Worm (Caenorhabditis elegans) whole organism, L3 larva: ENCODE data around the gene lgc-53.

ENCODE experiments used
- R02D3.7 ChIP-seq: fragments of 150-350 bp; optimal IDR thresholded peaks from 2 replicates; lab custom pipeline; 2014; ENCODE audit warnings: missing biosample characterization, missing genetic modification characterization
- ZK546.5 ChIP-seq: sonication (generic microtip); optimal IDR thresholded peaks from 2 replicates; lab custom pipeline; 2017; ENCODE audit warnings: missing biosample characterization, missing genetic modification characterization
- aly-2 ChIP-seq: fragments of 150-350 bp; optimal IDR thresholded peaks from 2 replicates; lab custom pipeline; 2014; ENCODE audit warnings: missing biosample characterization, missing genetic modification characterization
- ceh-16 ChIP-seq: sonication (generic microtip); optimal IDR thresholded peaks from 2 replicates; lab custom pipeline; 2017; ENCODE audit warnings: missing biosample characterization, missing genetic modification characterization
- ceh-28 ChIP-seq: fragments of 150-350 bp; optimal IDR thresholded peaks from 2 replicates; lab custom pipeline; 2014; ENCODE audit warnings: missing biosample characterization, missing genetic modification reagents, missing genetic modification characterization
- ceh-82 ChIP-seq: fragments of 150-350 bp; optimal IDR thresholded peaks from 2 replicates; lab custom pipeline; 2014; ENCODE audit warnings: missing biosample characterization, missing genetic modification characterization
- egl-5 ChIP-seq: fragments of 150-350 bp; optimal IDR thresholded peaks from 2 replicates; lab custom pipeline; 2017; ENCODE audit warnings: missing biosample characterization, missing genetic modification reagents, missing genetic modification characterization, inconsistent platforms
- elt-1 ChIP-seq: fragments of 150-350 bp; optimal IDR thresholded peaks from 2 replicates; lab custom pipeline; 2014; ENCODE audit warnings: missing biosample characterization, missing genetic modification characterization
- elt-2 ChIP-seq: sonication (generic microtip); optimal IDR thresholded peaks from 2 replicates; lab custom pipeline; 2016; ENCODE audit warnings: missing genetic modification reagents, mild to moderate bottlenecking, missing genetic modification characterization, missing compliant biosample characterization
- fkh-10 ChIP-seq: sonication (generic microtip); optimal IDR thresholded peaks from 2 replicates; lab custom pipeline; 2017; ENCODE audit warnings: missing biosample characterization, missing genetic modification reagents, missing genetic modification characterization
- fos-1 ChIP-seq: fragments of 150-350 bp; optimal IDR thresholded peaks from 2 replicates; lab custom pipeline; 2014; ENCODE audit warnings: missing biosample characterization, missing genetic modification characterization
- hmg-11 ChIP-seq: sonication (generic microtip); optimal IDR thresholded peaks from 2 replicates; lab custom pipeline; 2016; ENCODE audit warnings: missing genetic modification characterization, missing compliant biosample characterization
- lin-15B ChIP-seq: fragments of 150-350 bp; optimal IDR thresholded peaks from 2 replicates; lab custom pipeline; 2014; ENCODE audit warnings: missing biosample characterization, missing genetic modification characterization
- lin-39 ChIP-seq: fragments of 150-350 bp; optimal IDR thresholded peaks from 2 replicates; lab custom pipeline; 2018; ENCODE audit warnings: missing biosample characterization, missing genetic modification reagents, missing genetic modification characterization
- lsy-12 ChIP-seq: sonication (generic microtip); optimal IDR thresholded peaks from 2 replicates; lab custom pipeline; 2016; ENCODE audit warnings: mild to moderate bottlenecking, missing genetic modification characterization, missing compliant biosample characterization
- mml-1 ChIP-seq: fragments of 150-350 bp; sonication (generic microtip); optimal IDR thresholded peaks from 3 replicates; lab custom pipeline; 2014; ENCODE audit warnings: missing biosample characterization, missing genetic modification characterization
- nfya-1 ChIP-seq: sonication (generic microtip); optimal IDR thresholded peaks from 2 replicates; lab custom pipeline; 2017; ENCODE audit warnings: missing genetic modification characterization, mild to moderate bottlenecking, missing compliant biosample characterization, antibody characterized with exemption, moderate library complexity; ENCODE audit not compliant: insufficient read depth
- nhr-11 ChIP-seq: fragments of 150-350 bp; optimal IDR thresholded peaks from 2 replicates; lab custom pipeline; 2014; ENCODE audit warnings: missing biosample characterization, missing genetic modification characterization
- nhr-12 ChIP-seq: fragments of 150-350 bp; optimal IDR thresholded peaks from 2 replicates; lab custom pipeline; 2014; ENCODE audit warnings: missing biosample characterization, missing genetic modification characterization
- nhr-237 ChIP-seq: fragments of 150-350 bp; optimal IDR thresholded peaks from 2 replicates; lab custom pipeline; 2014; ENCODE audit warnings: missing biosample characterization, missing genetic modification characterization
- nhr-25 ChIP-seq: sonication (generic microtip); optimal IDR thresholded peaks from 2 replicates; lab custom pipeline; 2017; ENCODE audit warnings: missing biosample characterization, missing genetic modification characterization
- nhr-28 ChIP-seq: fragments of 150-350 bp; optimal IDR thresholded peaks from 2 replicates; lab custom pipeline; 2014; ENCODE audit warnings: missing biosample characterization, missing genetic modification characterization
- nhr-43 ChIP-seq: sonication (generic microtip); optimal IDR thresholded peaks from 2 replicates; lab custom pipeline; 2016; ENCODE audit warnings: mild to moderate bottlenecking, missing genetic modification characterization, missing compliant biosample characterization; ENCODE audit not compliant: poor library complexity, severe bottlenecking
- nhr-76 ChIP-seq: fragments of 150-350 bp; sonication (generic microtip); optimal IDR thresholded peaks from 5 replicates; lab custom pipeline; 2014; ENCODE audit warnings: missing biosample characterization, missing genetic modification characterization
- nhr-77 ChIP-seq: fragments of 150-350 bp; optimal IDR thresholded peaks from 2 replicates; lab custom pipeline; 2014; ENCODE audit warnings: missing biosample characterization, missing genetic modification characterization
- pha-4 ChIP-seq: fragments of 150-350 bp; optimal IDR thresholded peaks from 2 replicates; lab custom pipeline; 2014; ENCODE audit warnings: missing biosample characterization, missing genetic modification reagents, missing genetic modification characterization
- sea-2 ChIP-seq: fragments of 150-350 bp; sonication (generic microtip); optimal IDR thresholded peaks from 4 replicates; lab custom pipeline; 2014; ENCODE audit warnings: missing biosample characterization, missing genetic modification reagents, missing genetic modification characterization
- skn-1 ChIP-seq: fragments of 150-350 bp; optimal IDR thresholded peaks from 2 replicates; lab custom pipeline; 2014; ENCODE audit warnings: missing biosample characterization, missing genetic modification characterization
- snpc-4 ChIP-seq: fragments of 150-350 bp; optimal IDR thresholded peaks from 2 replicates; lab custom pipeline; 2014; ENCODE audit warnings: missing biosample characterization, missing genetic modification characterization
- tbx-2 ChIP-seq: sonication (generic microtip); optimal IDR thresholded peaks from 2 replicates; lab custom pipeline; 2016; ENCODE audit warnings: mild to moderate bottlenecking, missing genetic modification characterization, missing compliant biosample characterization
- unc-39 ChIP-seq: sonication (generic microtip); optimal IDR thresholded peaks from 4 replicates; lab custom pipeline; 2017; ENCODE audit warnings: missing biosample characterization, missing genetic modification characterization
- unc-62 ChIP-seq: fragments of 150-350 bp; sonication (generic microtip); optimal IDR thresholded peaks from 4 replicates; lab custom pipeline; 2014; ENCODE audit warnings: missing biosample characterization, missing genetic modification reagents, missing genetic modification characterization
- ztf-4 ChIP-seq: fragments of 150-350 bp; optimal IDR thresholded peaks from 2 replicates; lab custom pipeline; 2014; ENCODE audit warnings: missing biosample characterization, missing genetic modification characterization

The lgc-53 gene

DNA sequence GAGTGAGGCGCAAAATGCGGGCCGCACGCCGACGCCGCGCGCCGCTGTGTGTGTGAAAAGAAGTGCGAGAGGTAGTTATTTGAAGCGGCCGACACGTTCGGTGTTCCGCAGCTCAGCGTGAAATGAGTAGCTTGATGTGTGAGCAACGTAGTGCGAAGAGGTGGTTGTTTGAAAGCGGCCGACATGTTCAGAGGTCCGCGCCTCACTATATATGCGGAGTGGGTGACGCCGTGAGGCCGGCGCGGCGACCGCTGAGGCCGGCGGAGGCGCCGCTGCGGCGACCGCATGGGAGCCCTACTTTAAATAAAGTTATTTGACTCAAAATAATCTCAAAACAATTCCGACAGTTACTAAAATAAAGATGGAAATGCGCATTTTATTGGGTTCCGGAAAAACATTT is 14.7 kb upstream of the lgc-53 start:
- no peak for TF ChIP-seq unc-62
- no peak for TF ChIP-seq ZK546.5 (tag; lab: Kevin White, UChicago)
- TF ChIP-seq ceh-16 (tag; lab: Kevin White, UChicago), result no peak
- no peak for TF ChIP-seq egl-5
- no peak for TF ChIP-seq fkh-10 (GFP tag; lab: Kevin White, UChicago)
- TF ChIP-seq, all 47 proteins: peak for 0

DNA sequence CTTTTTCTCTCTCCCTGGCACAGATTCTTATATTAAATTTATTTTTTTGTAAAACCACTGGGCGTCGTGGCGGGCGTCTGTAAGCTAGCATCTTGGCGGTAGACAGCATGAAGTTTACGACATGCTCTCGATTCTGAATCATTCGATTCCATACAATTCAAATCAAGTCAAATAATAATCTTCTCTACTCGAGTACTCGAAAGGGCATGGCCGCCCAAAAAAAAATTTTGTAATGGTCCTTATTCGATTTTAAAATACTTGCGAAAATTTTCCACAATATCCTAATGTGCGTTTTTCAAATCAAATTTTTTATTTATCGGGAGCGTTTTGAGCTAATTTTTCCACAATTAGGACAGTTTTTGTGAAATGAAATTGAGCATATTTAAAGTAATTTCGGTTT is 13.4 kb upstream of the lgc-53 start:
- TF ChIP-seq nhr-76 (tag; lab: Kevin White, UChicago) (no peak), lin-15B (no peak), ztf-4 (no peak), R02D3.7 (tag; lab: Kevin White, UChicago) (no peak), nhr-28 (tag; lab: Kevin White, UChicago) (no peak), elt-1 (no peak), skn-1 (tag; lab: Kevin White, UChicago) (no peak), aly-2 (no peak), lsy-12 (tag; lab: Kevin White, UChicago) (no peak), nhr-237 (no peak), nhr-12 (tag; lab: Kevin White, UChicago) (no peak), fos-1 (tag; lab: Kevin White, UChicago) (no peak)
- TF ChIP-seq, all 47 proteins: peak for 0

DNA sequence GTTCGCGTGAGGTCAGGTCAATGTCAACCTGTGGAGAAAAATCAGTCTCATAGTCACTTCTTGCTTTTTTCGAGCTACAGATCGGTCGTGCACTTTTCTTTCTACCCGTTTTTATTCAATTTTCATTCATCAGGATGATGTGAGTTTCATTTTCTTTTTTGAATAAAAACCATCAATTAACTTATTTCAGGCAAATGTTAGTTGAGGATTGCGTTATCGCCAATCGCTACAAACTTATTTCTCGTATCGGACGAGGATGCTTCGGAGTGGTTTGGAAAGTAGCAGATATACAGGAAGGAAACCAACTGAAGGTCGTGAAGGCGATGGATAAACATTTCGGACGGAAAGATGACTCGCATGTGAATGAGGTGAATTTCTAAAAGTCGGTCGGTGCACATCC is 9.2 kb upstream of the lgc-53 start, which contains the start of gene F22H10.1:
F22H10.1 (plus strand) TSS at position 211 of the 400 bp plus-strand sequence.
- TF ChIP-seq nfya-1 (tag; lab: Kevin White, UChicago), result no peak

DNA sequence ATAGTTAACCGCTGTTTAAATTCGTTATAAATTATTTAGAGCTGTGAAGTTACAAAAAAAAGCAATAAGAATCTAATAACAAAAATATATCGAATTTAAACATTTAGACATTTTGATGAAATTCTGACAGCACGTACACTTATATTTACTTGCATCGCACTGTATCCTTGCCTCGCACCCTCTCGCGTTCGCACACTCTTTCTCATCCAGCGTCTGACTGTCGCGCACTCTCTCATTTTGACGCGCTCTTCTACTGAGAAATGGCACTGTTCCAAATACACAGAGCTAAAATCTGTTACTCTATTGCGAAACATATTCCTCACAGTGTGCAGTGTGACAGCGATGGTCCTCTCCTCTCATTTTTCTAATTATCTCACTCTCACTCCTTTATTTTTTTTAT is 7.4 kb upstream of the lgc-53 start:
- TF ChIP-seq nhr-25 (tag; lab: Kevin White, UChicago) (no peak), ceh-28 (tag; lab: Kevin White, UChicago) (peak; percentile 9), elt-1 (no peak), nfya-1 (tag; lab: Kevin White, UChicago) (peak; percentile 32), unc-39 (tag; lab: Kevin White, UChicago) (no peak), pha-4 (peak; percentile 62), hmg-11 (peak; percentile 73), nhr-43 (peak; percentile 32)

DNA sequence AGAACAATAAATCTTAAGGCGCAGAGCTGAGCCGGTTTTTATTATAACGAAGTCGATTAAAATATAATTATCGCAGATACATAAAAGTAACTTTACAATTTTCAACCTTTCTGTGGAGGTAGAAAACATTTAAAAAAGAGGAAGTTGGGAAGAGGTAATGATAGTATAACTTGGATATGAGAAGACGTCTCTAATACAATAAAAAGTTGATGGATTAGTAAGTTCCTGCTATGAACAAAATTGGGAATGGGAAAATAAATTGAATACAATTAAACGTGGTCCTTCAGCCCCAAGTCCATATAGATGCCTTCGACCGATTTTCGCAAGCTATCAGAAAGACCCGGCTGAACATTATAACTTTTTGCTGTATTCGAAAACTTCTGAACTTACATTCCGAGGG is 5.9 kb upstream of the lgc-53 start:
- TF ChIP-seq tbx-2 (tag; lab: Kevin White, UChicago) (no peak), aly-2 (no peak), nhr-76 (tag; lab: Kevin White, UChicago) (no peak)

DNA sequence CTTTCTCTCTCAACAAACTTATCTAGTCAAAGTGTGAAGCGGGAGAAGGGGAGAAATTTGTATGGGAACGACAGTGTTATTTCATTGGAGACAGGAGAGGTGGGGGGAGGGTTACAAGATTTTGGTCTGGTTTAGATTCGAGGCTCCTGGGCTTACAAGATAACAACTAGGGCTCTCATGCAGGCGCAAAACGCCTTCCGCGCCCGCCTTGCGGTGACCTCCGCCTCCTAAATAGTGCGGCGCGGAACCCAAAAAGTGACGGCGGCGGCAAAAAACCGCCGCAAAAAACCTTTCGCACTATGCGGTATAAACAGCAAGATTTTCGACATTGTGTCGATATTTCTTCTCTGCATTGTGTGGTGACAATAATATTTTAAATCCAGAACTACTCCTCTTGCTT is 4.5 kb downstream of the lgc-53 start:
- TF ChIP-seq aly-2 (no peak), fos-1 (tag; lab: Kevin White, UChicago) (no peak), ceh-82 (tag; lab: Kevin White, UChicago) (no peak), nhr-77 (tag; lab: Kevin White, UChicago) (no peak), snpc-4 (tag; lab: Kevin White, UChicago) (no peak), nhr-28 (tag; lab: Kevin White, UChicago) (no peak), ceh-16 (tag; lab: Kevin White, UChicago) (no peak)

DNA sequence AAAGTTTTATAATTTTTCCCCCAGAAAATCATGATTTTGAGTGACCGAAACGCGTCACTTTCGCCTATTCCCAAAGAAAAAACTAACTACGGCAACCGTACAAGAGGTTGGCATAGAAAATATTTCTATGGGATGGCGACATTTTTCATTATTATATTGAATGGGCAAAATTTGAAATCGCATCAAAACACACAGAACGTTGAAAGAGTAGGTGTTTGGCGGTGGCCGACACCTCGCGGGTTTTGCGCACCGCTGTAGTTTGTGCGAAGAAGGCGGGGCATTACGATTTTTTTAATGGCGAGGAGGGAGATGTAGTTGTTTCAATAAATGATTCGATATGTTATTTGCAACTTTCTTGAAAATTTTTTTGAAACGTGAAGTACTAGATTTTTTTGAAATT is 10.4 kb downstream of the lgc-53 start:
- no peak for TF ChIP-seq skn-1 (tag; lab: Kevin White, UChicago)
- TF ChIP-seq nhr-237, result no peak
- no peak for TF ChIP-seq lin-39 (tag; lab: Kevin White, UChicago)
- no peak for TF ChIP-seq mml-1 (tag; lab: Kevin White, UChicago)
- no peak for TF ChIP-seq nhr-77 (tag; lab: Kevin White, UChicago)
- no peak for TF ChIP-seq sea-2
- TF ChIP-seq nhr-11 (tag; lab: Kevin White, UChicago), result no peak
- TF ChIP-seq elt-2 (tag; lab: Kevin White, UChicago), result no peak
- TF ChIP-seq egl-5, result no peak
- no peak for TF ChIP-seq lsy-12 (tag; lab: Kevin White, UChicago)
